Worm (Caenorhabditis elegans) whole organism, L4 larva: ENCODE results near the gene C17C3.3.

Experiments used
- F26F4.8 ChIP-seq: fragments of 200-800 bp; sonication (Bioruptor generic); conservative IDR thresholded peaks from 2 replicates; pipeline ENCODE4 v1.3.6; 2022; ENCODE audit warnings: missing genetic modification characterization, missing compliant biosample characterization
- F44E2.7 ChIP-seq: fragments of 200-800 bp; sonication (Bioruptor generic); IDR thresholded peaks from 2 replicates; pipeline ENCODE4 v2.1.2; 2022; ENCODE audit warnings: missing genetic modification characterization, missing compliant biosample characterization
- T26A8.4 ChIP-seq: fragments of 200-800 bp; sonication (Bioruptor generic); IDR thresholded peaks from 2 replicates; pipeline ENCODE4 v1.3.6; 2022; ENCODE audit warnings: missing genetic modification characterization, missing compliant biosample characterization
- nhr-10 ChIP-seq: fragments of 150-350 bp; optimal IDR thresholded peaks from 2 replicates; lab custom pipeline; 2014; ENCODE audit warnings: missing biosample characterization, missing genetic modification characterization
- nhr-25 ChIP-seq: sonication (generic microtip); optimal IDR thresholded peaks from 2 replicates; lab custom pipeline; 2017; ENCODE audit warnings: missing genetic modification characterization, mild to moderate bottlenecking, missing compliant biosample characterization, antibody characterized with exemption, moderate library complexity, borderline replicate concordance; ENCODE audit not compliant: insufficient read depth
- unc-62 ChIP-seq, 3 experiments: fragments of 150-350 bp in 1 of 3; sonication (generic microtip); optimal IDR thresholded peaks in 2 of 3; peaks in 1 of 3; 1 replicate in 1 of 3; 2 replicates in 2 of 3; lab custom pipeline; 2014 to 2017; ENCODE audit warnings: missing biosample characterization in 3 of 3, missing genetic modification characterization in 3 of 3, missing genetic modification reagents in 3 of 3, missing genotype in 1 of 3

ce11 chrII:5521411-5521810 lies 40.1 kb upstream of the C17C3.3 start, which contains the start of gene ZK177.12:
- TF ChIP-seq nhr-25 (no peak), F26F4.8 (GFP tag; lab: Robert Waterston, UW) (no peak), F44E2.7 (GFP tag; lab: Robert Waterston, UW) (no peak), nhr-10 (no peak), T26A8.4 (GFP tag; lab: Robert Waterston, UW) (no peak), unc-62 (GFP tag; optimal IDR thresholded peaks at IDR 0.05 in 1 of 2; lab: Kevin White, UChicago) (no peak), unc-62 (tag; optimal IDR thresholded peaks at IDR 0.05; lab: Kevin White, UChicago) (no peak)
